Worm (Caenorhabditis elegans) whole organism, early embryonic: ENCODE measurements around the gene fbxa-38.

Experiments
- B0310.2 ChIP-seq: sonication (generic microtip); optimal IDR thresholded peaks from 2 replicates; lab custom pipeline; 2016; ENCODE audit warnings: mild to moderate bottlenecking, missing genetic modification characterization, missing compliant biosample characterization
- ama-1 ChIP-seq: fragments of 150-350 bp; optimal IDR thresholded peaks from 2 replicates; lab custom pipeline; 2014
- pes-1 ChIP-seq: fragments of 200-800 bp; sonication (Bioruptor generic); IDR thresholded peaks from 2 replicates; pipeline ENCODE4 v1.3.6; 2022; ENCODE audit warnings: missing genetic modification reagents, missing genetic modification characterization, missing compliant biosample characterization
- sea-1 ChIP-seq: fragments of 200-800 bp; sonication (Bioruptor generic); conservative IDR thresholded peaks from 2 replicates; pipeline ENCODE4 v1.3.6; 2022; ENCODE audit warnings: missing genetic modification characterization, missing compliant biosample characterization

ce11 chrIII:2234192-2234934 is 9.9 kb downstream of the fbxa-38 start, which contains the start of gene C39B5.2:
- no peak for TF ChIP-seq B0310.2 (tag; lab: Kevin White, UChicago)
- TF ChIP-seq pes-1 (GFP tag; lab: Robert Waterston, UW), result no peak
- TF ChIP-seq ama-1 (lab: Kevin White, UChicago), result no peak
- 0 out of 2 replicates have a peak, but pooled peaks have one; percentile 56 for TF ChIP-seq sea-1 (GFP tag; lab: Robert Waterston, UW)
